Fruit fly (Drosophila melanogaster) S2 (cell line): ENCODE data around the gene grp.

Experiments used
- CG8478 ChIP-seq: fragments of >200 bp; optimal IDR thresholded peaks from 2 replicates; lab custom pipeline; 2018
- CTCF ChIP-seq, 2 experiments: fragments of >200 bp; optimal IDR thresholded peaks; 2 replicates each; lab custom pipeline; 2018

DNA sequence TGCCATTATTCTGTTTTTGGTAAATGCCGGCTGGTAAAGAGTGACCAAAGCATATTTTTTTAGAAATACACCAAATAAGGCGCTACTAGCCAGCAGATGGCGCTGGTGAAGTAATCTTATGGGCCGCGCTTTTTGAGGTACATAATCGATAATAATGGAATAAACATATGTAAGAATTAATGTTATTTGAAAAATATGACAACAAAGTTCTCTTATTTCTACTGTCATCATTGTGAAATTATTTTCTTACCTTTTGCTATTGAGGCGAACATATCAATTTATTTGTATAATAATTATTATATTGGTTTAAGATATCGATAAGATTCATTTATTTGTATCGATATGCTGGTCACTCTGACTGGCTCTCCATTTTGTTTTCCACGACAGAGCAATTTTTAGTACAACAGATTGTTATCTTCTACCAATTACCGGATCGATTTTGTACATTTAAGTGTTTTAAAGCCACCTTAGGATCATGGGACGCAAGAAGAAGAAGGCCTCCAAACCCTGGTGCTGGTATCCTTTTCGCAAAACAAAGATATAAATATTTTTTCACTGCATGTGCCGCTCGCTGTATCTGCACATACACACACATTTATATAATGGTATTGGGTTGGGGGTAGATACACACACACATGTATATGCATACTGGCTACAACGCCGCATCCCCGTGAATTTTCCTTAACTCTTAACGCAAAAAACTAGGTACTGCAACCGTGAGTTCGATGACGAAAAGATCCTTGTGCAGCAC lies 63.4 kb downstream of the grp start, which contains the start of the genes LSm7 and BuGZ:
- TF ChIP-seq CTCF (optimal IDR thresholded peaks at IDR 0.05; lab: Kevin White, UChicago) = peak; percentile 83 to 89
- TF ChIP-seq CG8478 (lab: Kevin White, UChicago) = no peak
